Worm (Caenorhabditis elegans): ENCODE measurements around the gene col-37.

col-37 gene

DNA sequence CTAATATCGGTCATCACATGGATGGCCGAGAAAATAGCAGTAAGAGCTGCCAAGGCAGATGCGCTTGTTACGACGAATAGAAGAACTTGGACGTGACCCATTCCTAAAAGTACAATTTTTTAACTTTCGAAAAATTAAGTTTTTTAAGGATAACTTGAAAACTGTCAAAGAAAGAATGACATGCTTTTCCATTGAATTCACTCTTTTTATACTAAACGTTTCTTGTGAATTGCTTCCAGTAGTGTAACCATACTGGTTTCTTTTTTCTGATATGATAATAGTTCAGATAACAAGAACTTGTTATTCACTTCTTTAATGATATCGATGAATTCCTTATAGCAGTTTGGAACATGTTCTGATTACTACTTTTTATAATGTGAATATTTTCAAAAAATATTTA lies at the start of gene col-37:
col-37 (minus strand) TSS at position 101 of the 400 bp plus-strand sequence.
- TF ChIP-seq hnd-1 (tag; optimal IDR thresholded peaks at IDR 0.05), result no peak
- TF ChIP-seq pes-1 (GFP tag; IDR thresholded peaks at IDR 0.05), result no peak
- no peak for TF ChIP-seq hmg-4 (GFP tag; optimal IDR thresholded peaks at IDR 0.05)
- no peak for TF ChIP-seq ama-1 (optimal IDR thresholded peaks at IDR 0.05)
- TF ChIP-seq flt-1 (GFP tag; IDR thresholded peaks at IDR 0.05), result no peak
- no peak for TF ChIP-seq scrt-1 (GFP tag; IDR thresholded peaks at IDR 0.05)
- no peak for TF ChIP-seq ets-7 (tag; optimal IDR thresholded peaks at IDR 0.05)
- no peak for TF ChIP-seq aly-1 (tag; optimal IDR thresholded peaks at IDR 0.05)
- TF ChIP-seq B0310.2 (tag; optimal IDR thresholded peaks at IDR 0.05), result no peak
- TF ChIP-seq hmbx-1 (tag; optimal IDR thresholded peaks at IDR 0.05), result no peak
- TF ChIP-seq tbx-37 (GFP tag; conservative IDR thresholded peaks at IDR 0.05), result no peak
- no peak for TF ChIP-seq F13C5.2 (tag; optimal IDR thresholded peaks at IDR 0.05)
- no peak for TF ChIP-seq ceh-36 (tag; optimal IDR thresholded peaks at IDR 0.05)
- TF ChIP-seq sea-1 (GFP tag; conservative IDR thresholded peaks at IDR 0.05), result no peak
- TF ChIP-seq tbx-11 (GFP tag; IDR thresholded peaks at IDR 0.05), result no peak

DNA sequence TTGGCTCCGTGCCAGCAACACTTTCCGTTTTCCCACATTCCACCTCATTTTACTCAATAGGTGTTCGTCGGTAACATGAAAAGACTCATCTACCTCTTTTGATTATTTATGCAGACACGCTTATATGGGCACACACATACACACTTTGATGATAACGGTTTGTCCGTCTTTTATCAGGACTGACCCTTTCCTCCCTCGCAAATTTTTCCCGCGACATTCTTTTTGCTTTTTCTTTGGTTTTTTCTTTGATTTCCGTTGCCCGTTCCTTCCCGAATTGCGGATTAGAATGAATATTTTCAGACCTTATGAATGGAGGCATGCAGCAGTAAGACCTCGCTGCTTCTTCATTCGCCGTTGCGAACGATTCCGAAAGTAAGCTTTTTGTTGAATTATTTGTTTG lies 45.5 kb upstream of the col-37 start, which contains the start of gene vab-8:
vab-8 (plus strand) TSS at position 301 of the 400 bp plus-strand sequence.
- TF ChIP-seq tra-4 (tag; optimal IDR thresholded peaks at IDR 0.05) (no peak), hnd-1 (tag; optimal IDR thresholded peaks at IDR 0.05) (no peak), ceh-13 (GFP tag; optimal IDR thresholded peaks at IDR 0.05) (no peak), F13C5.2 (tag; optimal IDR thresholded peaks at IDR 0.05) (no peak), ets-7 (tag; optimal IDR thresholded peaks at IDR 0.05) (no peak), hmg-4 (GFP tag; optimal IDR thresholded peaks at IDR 0.05) (no peak), sea-1 (GFP tag; conservative IDR thresholded peaks at IDR 0.05) (no peak), scrt-1 (GFP tag; IDR thresholded peaks at IDR 0.05) (no peak), flt-1 (GFP tag; IDR thresholded peaks at IDR 0.05) (no peak), tbx-37 (GFP tag; conservative IDR thresholded peaks at IDR 0.05) (no peak), B0310.2 (tag; optimal IDR thresholded peaks at IDR 0.05) (no peak), tbx-11 (GFP tag; IDR thresholded peaks at IDR 0.05) (no peak), pes-1 (GFP tag; IDR thresholded peaks at IDR 0.05) (no peak), aly-1 (tag; optimal IDR thresholded peaks at IDR 0.05) (no peak)

DNA sequence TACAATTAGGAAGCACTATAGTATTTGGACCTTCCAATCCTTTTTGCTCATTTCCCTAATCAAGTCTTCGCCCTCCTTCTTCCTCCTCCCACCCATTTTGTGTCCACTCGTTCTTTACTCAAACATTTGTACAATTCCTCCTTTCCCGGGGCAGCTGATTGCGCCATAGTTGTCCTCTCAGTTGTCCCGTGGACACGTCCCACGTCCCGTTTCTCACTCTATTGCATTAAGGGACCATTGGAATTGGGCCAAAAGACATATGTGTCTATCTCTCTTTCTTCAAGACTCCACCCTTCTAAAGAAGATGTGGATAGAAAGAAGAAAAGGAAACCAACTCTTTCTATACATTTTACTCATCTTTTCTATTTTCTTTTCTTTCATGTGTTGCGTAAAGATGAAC lies 43.5 kb upstream of the col-37 start:
- no peak for TF ChIP-seq hnd-1 (tag; optimal IDR thresholded peaks at IDR 0.05)
- no peak for TF ChIP-seq ceh-36 (tag; optimal IDR thresholded peaks at IDR 0.05)
- no peak for TF ChIP-seq ama-1 (optimal IDR thresholded peaks at IDR 0.05)
- no peak for TF ChIP-seq tbx-11 (GFP tag; IDR thresholded peaks at IDR 0.05)
- TF ChIP-seq ets-7 (tag; optimal IDR thresholded peaks at IDR 0.05), result no peak
- no peak for TF ChIP-seq hmbx-1 (tag; optimal IDR thresholded peaks at IDR 0.05)
- no peak for TF ChIP-seq scrt-1 (GFP tag; IDR thresholded peaks at IDR 0.05)
- TF ChIP-seq flt-1 (GFP tag; IDR thresholded peaks at IDR 0.05), result no peak
- no peak for TF ChIP-seq tra-4 (tag; optimal IDR thresholded peaks at IDR 0.05)
- no peak for TF ChIP-seq pes-1 (GFP tag; IDR thresholded peaks at IDR 0.05)
- no peak for TF ChIP-seq sea-1 (GFP tag; conservative IDR thresholded peaks at IDR 0.05)
- TF ChIP-seq B0310.2 (tag; optimal IDR thresholded peaks at IDR 0.05), result no peak

DNA sequence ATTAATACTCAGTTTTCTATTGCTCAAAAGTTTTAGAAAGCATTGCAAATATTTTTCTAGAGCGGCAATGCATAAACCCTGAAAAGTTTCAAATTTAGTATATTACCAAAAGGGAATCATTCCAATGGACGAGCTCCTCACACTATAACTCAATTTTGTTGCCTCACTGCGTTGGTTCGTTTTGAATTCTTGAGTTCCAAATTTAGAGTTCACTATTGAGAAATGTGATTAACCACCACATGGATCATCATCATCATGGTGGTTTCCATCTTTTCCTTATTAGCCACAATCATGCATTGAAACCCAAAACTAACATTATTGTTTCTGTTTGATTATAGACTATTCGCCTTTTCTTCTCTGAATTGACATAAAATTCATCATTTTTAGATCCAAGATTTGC lies 42.4 kb upstream of the col-37 start:
- TF ChIP-seq hmg-4 (GFP tag; optimal IDR thresholded peaks at IDR 0.05) (no peak), hmbx-1 (tag; optimal IDR thresholded peaks at IDR 0.05) (no peak), tra-4 (tag; optimal IDR thresholded peaks at IDR 0.05) (no peak), flt-1 (GFP tag; IDR thresholded peaks at IDR 0.05) (no peak), tbx-37 (GFP tag; conservative IDR thresholded peaks at IDR 0.05) (no peak), B0310.2 (tag; optimal IDR thresholded peaks at IDR 0.05) (no peak), ceh-36 (tag; optimal IDR thresholded peaks at IDR 0.05) (no peak), pes-1 (GFP tag; IDR thresholded peaks at IDR 0.05) (no peak), scrt-1 (GFP tag; IDR thresholded peaks at IDR 0.05) (no peak), ceh-13 (GFP tag; optimal IDR thresholded peaks at IDR 0.05) (no peak), ama-1 (optimal IDR thresholded peaks at IDR 0.05) (no peak), hnd-1 (tag; optimal IDR thresholded peaks at IDR 0.05) (no peak), ets-7 (tag; optimal IDR thresholded peaks at IDR 0.05) (no peak), tbx-11 (GFP tag; IDR thresholded peaks at IDR 0.05) (no peak), sea-1 (GFP tag; conservative IDR thresholded peaks at IDR 0.05) (no peak)

DNA sequence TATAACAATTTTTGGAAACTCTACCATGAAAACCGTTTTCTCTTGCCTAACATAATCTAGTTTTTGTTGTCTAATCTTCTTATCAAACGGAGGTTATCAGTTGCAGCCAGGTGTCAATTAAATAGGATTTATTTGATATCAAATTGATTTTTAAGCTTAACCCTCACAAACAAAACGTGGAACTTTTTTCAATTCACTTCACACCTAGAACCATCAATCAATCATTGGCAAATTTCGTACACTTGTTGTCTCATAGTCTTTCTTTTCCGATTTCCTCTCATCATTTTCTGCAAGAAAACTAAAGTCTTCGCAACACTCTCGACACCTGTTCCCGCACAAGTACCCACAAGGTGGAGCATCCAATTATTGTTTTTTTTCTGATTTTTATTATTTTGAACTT lies 41.1 kb upstream of the col-37 start:
- TF ChIP-seq hmg-4 (GFP tag; optimal IDR thresholded peaks at IDR 0.05), result no peak
- no peak for TF ChIP-seq flt-1 (GFP tag; IDR thresholded peaks at IDR 0.05)

ce11 chrV:12199474-12199873 lies 31.9 kb upstream of the col-37 start:
- no peak for TF ChIP-seq flt-1 (GFP tag; IDR thresholded peaks at IDR 0.05)
- no peak for TF ChIP-seq tbx-11 (GFP tag; IDR thresholded peaks at IDR 0.05)
- TF ChIP-seq F13C5.2 (tag; optimal IDR thresholded peaks at IDR 0.05), result no peak
- no peak for TF ChIP-seq hmg-4 (GFP tag; optimal IDR thresholded peaks at IDR 0.05)
- no peak for TF ChIP-seq scrt-1 (GFP tag; IDR thresholded peaks at IDR 0.05)
- no peak for TF ChIP-seq ceh-13 (GFP tag; optimal IDR thresholded peaks at IDR 0.05)
- no peak for TF ChIP-seq hnd-1 (tag; optimal IDR thresholded peaks at IDR 0.05)
- TF ChIP-seq tbx-37 (GFP tag; conservative IDR thresholded peaks at IDR 0.05), result no peak
- no peak for TF ChIP-seq pes-1 (GFP tag; IDR thresholded peaks at IDR 0.05)
- no peak for TF ChIP-seq tra-4 (tag; optimal IDR thresholded peaks at IDR 0.05)
- no peak for TF ChIP-seq ets-7 (tag; optimal IDR thresholded peaks at IDR 0.05)
- no peak for TF ChIP-seq sea-1 (GFP tag; conservative IDR thresholded peaks at IDR 0.05)
- no peak for TF ChIP-seq hmbx-1 (tag; optimal IDR thresholded peaks at IDR 0.05)

DNA sequence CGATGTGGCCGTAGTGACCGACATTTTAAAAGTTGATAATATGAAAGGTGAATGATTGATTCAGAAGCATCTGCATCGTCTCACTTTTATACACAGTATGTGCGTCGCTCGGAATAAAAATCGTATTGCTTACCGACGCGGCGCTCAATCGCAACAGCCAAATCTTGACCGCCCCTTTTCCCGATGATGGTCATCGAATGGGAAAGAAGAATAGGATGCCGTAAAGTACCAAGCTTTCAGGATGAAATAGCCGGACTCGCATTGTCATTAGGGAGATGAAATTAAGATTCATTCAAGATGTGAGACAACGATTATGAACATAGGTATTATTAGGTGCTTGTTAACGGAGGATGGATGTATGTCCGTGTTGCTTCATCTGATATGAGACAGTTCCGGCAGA lies 31.0 kb upstream of the col-37 start, which contains the start of gene lon-3:
lon-3 (minus strand) TSS at position 101 of the 400 bp plus-strand sequence.
- no peak for TF ChIP-seq scrt-1 (GFP tag; IDR thresholded peaks at IDR 0.05)
- TF ChIP-seq F13C5.2 (tag; optimal IDR thresholded peaks at IDR 0.05), result no peak
- TF ChIP-seq aly-1 (tag; optimal IDR thresholded peaks at IDR 0.05), result no peak

- no peak for TF ChIP-seq hnd-1 (tag; optimal IDR thresholded peaks at IDR 0.05)
- no peak for TF ChIP-seq tra-4 (tag; optimal IDR thresholded peaks at IDR 0.05)
- TF ChIP-seq aly-1 (tag; optimal IDR thresholded peaks at IDR 0.05), result no peak
- no peak for TF ChIP-seq scrt-1 (GFP tag; IDR thresholded peaks at IDR 0.05)
- TF ChIP-seq hmbx-1 (tag; optimal IDR thresholded peaks at IDR 0.05), result no peak
These were observed 30.2 kb upstream of the col-37 start for ce11 chrV:12197748-12198147.
